Fruit fly (Drosophila melanogaster): ENCODE measurements around the gene Zw10.

Gene Zw10

dm6 chrX:2608470-2609157 lies 4.6 kb downstream of the Zw10 start, which contains the start of gene Smyd3 (continued):
- TF ChIP-seq CG6163 (GFP tag; IDR thresholded peaks at IDR 0.05) (peak; percentile 91), CG32006 (GFP tag; optimal IDR thresholded peaks at IDR 0.05) (peak; percentile 77), CG31627 (GFP tag; optimal IDR thresholded peaks at IDR 0.05) (peak; percentile 90), Hr4 (GFP tag; optimal IDR thresholded peaks at IDR 0.05) (peak; percentile 88), achi (GFP tag; optimal IDR thresholded peaks at IDR 0.05) (peak; percentile 83), CG8632 (GFP tag; optimal IDR thresholded peaks at IDR 0.05) (no peak), CG10631 (GFP tag; optimal IDR thresholded peaks at IDR 0.05) (peak; percentile 84), Eip93F (GFP tag; optimal IDR thresholded peaks at IDR 0.05) (no peak), CG16779 (tag; optimal IDR thresholded peaks at IDR 0.05) (no peak), CG9139 (GFP tag; optimal IDR thresholded peaks at IDR 0.05) (no peak), CG11294 (GFP tag; IDR thresholded peaks at IDR 0.05) (peak; percentile 68), Ets96B (tag; optimal IDR thresholded peaks at IDR 0.05) (peak; percentile 74), vri (GFP tag; optimal IDR thresholded peaks at IDR 0.05) (no peak), Sox14 (GFP tag; optimal IDR thresholded peaks at IDR 0.05) (peak; percentile 91), acj6 (GFP tag; optimal IDR thresholded peaks at IDR 0.05) (peak; percentile 85), svp (GFP tag) (peak; percentile 95), pdm3 (GFP tag; optimal IDR thresholded peaks at IDR 0.05) (no peak), CG34406 (GFP tag; optimal IDR thresholded peaks at IDR 0.05) (peak; percentile 78), topi (GFP tag; optimal IDR thresholded peaks at IDR 0.05) (peak; percentile 87), salr (GFP tag; optimal IDR thresholded peaks at IDR 0.05) (no peak)

dm6 chrX:2610236-2610635 lies 6.2 kb downstream of the Zw10 start, which contains the start of gene eIF3g1:
eIF3g1 (minus strand) TSS chrX:2610336.
- TF ChIP-seq CG6854 (GFP tag; optimal IDR thresholded peaks at IDR 0.05), result peak; percentile 12

dm6 chrX:2617417-2617816 lies 13.4 kb downstream of the Zw10 start:
- TF ChIP-seq Sox15 (GFP tag; optimal IDR thresholded peaks at IDR 0.05) (no peak), CG10669 (GFP tag; optimal IDR thresholded peaks at IDR 0.05) (no peak), CG8632 (GFP tag; optimal IDR thresholded peaks at IDR 0.05) (no peak)

- TF ChIP-seq ss (GFP tag; optimal IDR thresholded peaks at IDR 0.05) (peak; percentile 85 to 88), Ets21C (GFP tag; optimal IDR thresholded peaks at IDR 0.05) (peak; percentile 71), dac (GFP tag; optimal IDR thresholded peaks at IDR 0.05) (peak; percentile 74), Lpt (GFP tag; optimal IDR thresholded peaks at IDR 0.05) (peak; percentile 74), CG1621 (tag; optimal IDR thresholded peaks at IDR 0.05) (peak; percentile 82), CG6854 (GFP tag; optimal IDR thresholded peaks at IDR 0.05) (peak; percentile 85), salr (GFP tag; optimal IDR thresholded peaks at IDR 0.05) (peak in 1 of 2 experiments; percentile 70), CG8319 (GFP tag; optimal IDR thresholded peaks at IDR 0.05) (peak; percentile 71), CG16779 (tag; optimal IDR thresholded peaks at IDR 0.05) (peak; percentile 87), topi (GFP tag; optimal IDR thresholded peaks at IDR 0.05) (peak; percentile 88), lz (GFP tag; optimal IDR thresholded peaks at IDR 0.05) (peak; percentile 84), Sox14 (GFP tag; optimal IDR thresholded peaks at IDR 0.05) (peak; percentile 90), esn (GFP tag; optimal IDR thresholded peaks at IDR 0.05) (peak; percentile 85), fkh (GFP tag; optimal IDR thresholded peaks at IDR 0.05) (no peak), CG31627 (GFP tag; optimal IDR thresholded peaks at IDR 0.05) (peak; percentile 78), pdm3 (GFP tag; optimal IDR thresholded peaks at IDR 0.05) (no peak), Eip75B (GFP tag; optimal IDR thresholded peaks at IDR 0.05) (peak; percentile 82), Gug (GFP tag; IDR thresholded peaks at IDR 0.05) (peak; percentile 74), CG6792 (GFP tag; optimal IDR thresholded peaks at IDR 0.05) (peak; percentile 81), CG10631 (GFP tag; optimal IDR thresholded peaks at IDR 0.05) (no peak), Sox15 (GFP tag; optimal IDR thresholded peaks at IDR 0.05) (peak; percentile 60), CG8632 (GFP tag; optimal IDR thresholded peaks at IDR 0.05) (peak; percentile 72), CG7368 (GFP tag; optimal IDR thresholded peaks at IDR 0.05) (no peak), svp (GFP tag) (peak; percentile 98), eg (GFP tag; IDR thresholded peaks at IDR 0.05) (peak; percentile 95), CG32006 (GFP tag; optimal IDR thresholded peaks at IDR 0.05) (peak; percentile 79), acj6 (GFP tag; optimal IDR thresholded peaks at IDR 0.05) (no peak), CG6808 (GFP tag; optimal IDR thresholded peaks at IDR 0.05) (peak; percentile 82), CG3919 (GFP tag; optimal IDR thresholded peaks at IDR 0.05) (peak; percentile 87), CG15336 (GFP tag; IDR thresholded peaks at IDR 0.05) (peak; percentile 83), CG9139 (GFP tag; optimal IDR thresholded peaks at IDR 0.05) (peak; percentile 86), vri (GFP tag; optimal IDR thresholded peaks at IDR 0.05) (peak; percentile 93), CG10669 (GFP tag; optimal IDR thresholded peaks at IDR 0.05) (peak; percentile 80), net (GFP tag; optimal IDR thresholded peaks at IDR 0.05) (peak; percentile 88), cyc (GFP tag; optimal IDR thresholded peaks at IDR 0.05) (peak; percentile 81), Hr38 (GFP tag; optimal IDR thresholded peaks at IDR 0.05) (no peak)
Measured at dm6 chrX:2619651-2620050, 15.7 kb downstream of the Zw10 start, which contains the start of the genes Tsp3A and Seipin. Tsp3A (minus strand) TSS chrX:2619738. Seipin (plus strand) TSS chrX:2619799.

Measured in whole organism, prepupa.